Fruit fly (Drosophila melanogaster) whole organism, embryonic: Measurements from ENCODE around the gene CG8891.
A peak's percentile ranks its signal among the peaks of the same experiment; 100 is the strongest.

Experiments
- CG10565 ChIP-seq: fragments of 200-800 bp; sonication (Bioruptor generic); optimal IDR thresholded peaks from 3 replicates; lab custom pipeline; 2016; ENCODE audit warnings: missing biosample characterization, mild to moderate bottlenecking, missing genetic modification characterization
- CG11093 ChIP-seq: fragments of 200-800 bp; sonication (Bioruptor generic); IDR thresholded peaks from 3 replicates; pipeline ENCODE4 v1.3.6; 2022; ENCODE audit warnings: missing biosample characterization, missing genetic modification characterization
- CG13775 ChIP-seq: fragments of 200-800 bp; sonication (Bioruptor generic); optimal IDR thresholded peaks from 3 replicates; lab custom pipeline; 2017; ENCODE audit warnings: missing biosample characterization, mild to moderate bottlenecking, missing genetic modification characterization
- CG15011 ChIP-seq: fragments of 200-800 bp; sonication (Bioruptor generic); optimal IDR thresholded peaks from 3 replicates; lab custom pipeline; 2018; ENCODE audit warnings: missing biosample characterization, mild to moderate bottlenecking, missing genetic modification characterization
- CG1792 ChIP-seq: fragments of 200-800 bp; sonication (Bioruptor generic); optimal IDR thresholded peaks from 2 replicates; lab custom pipeline; 2016; ENCODE audit warnings: missing biosample characterization, missing genetic modification characterization
- CG18011 ChIP-seq: fragments of 200-800 bp; sonication (Bioruptor generic); optimal IDR thresholded peaks from 2 replicates; lab custom pipeline; 2017; ENCODE audit warnings: missing biosample characterization, missing genetic modification characterization, mild to moderate bottlenecking, moderate library complexity, missing genotype
- CG18476 ChIP-seq: fragments of 200-800 bp; sonication (Bioruptor generic); optimal IDR thresholded peaks from 2 replicates; lab custom pipeline; 2016; ENCODE audit warnings: missing biosample characterization, mild to moderate bottlenecking, missing genetic modification characterization
- CG2889 ChIP-seq: fragments of 200-800 bp; sonication (Bioruptor generic); IDR thresholded peaks from 3 replicates; pipeline ENCODE4 v1.3.6; 2022; ENCODE audit warnings: missing biosample characterization, missing genetic modification characterization
- CG32767 ChIP-seq: fragments of 200-800 bp; sonication (Bioruptor generic); IDR thresholded peaks from 2 replicates; pipeline ENCODE4 v1.3.6; 2022; ENCODE audit warnings: missing biosample characterization, missing genetic modification characterization
- CG43689 ChIP-seq: fragments of 200-800 bp; sonication (Bioruptor generic); IDR thresholded peaks from 2 replicates; pipeline ENCODE4 v1.3.6; 2022; ENCODE audit warnings: missing biosample characterization, missing genetic modification characterization
- CG6765 ChIP-seq: fragments of 200-800 bp; sonication (Bioruptor generic); optimal IDR thresholded peaks from 3 replicates; lab custom pipeline; 2017; ENCODE audit warnings: missing biosample characterization, mild to moderate bottlenecking, missing genetic modification characterization
- CG7372 ChIP-seq: fragments of 200-800 bp; sonication (Bioruptor generic); IDR thresholded peaks from 2 replicates; pipeline ENCODE4 v1.3.6; 2022; ENCODE audit warnings: missing biosample characterization, missing genetic modification characterization
- CG7556 ChIP-seq: fragments of 200-800 bp; sonication (Bioruptor generic); optimal IDR thresholded peaks from 2 replicates; lab custom pipeline; 2017; ENCODE audit warnings: missing biosample characterization, mild to moderate bottlenecking, missing genetic modification characterization
- Chrac-16 ChIP-seq: fragments of 200-800 bp; sonication (Bioruptor generic); optimal IDR thresholded peaks from 3 replicates; lab custom pipeline; 2016; ENCODE audit warnings: missing biosample characterization, missing genetic modification characterization
- Dp ChIP-seq: fragments of 200-800 bp; sonication (Bioruptor generic); optimal IDR thresholded peaks from 2 replicates; lab custom pipeline; 2018; ENCODE audit warnings: missing biosample characterization, mild to moderate bottlenecking, missing genetic modification characterization, moderate library complexity
- Ets65A ChIP-seq: fragments of 200-800 bp; sonication (Bioruptor generic); peaks from one replicate; lab custom pipeline; 2016; ENCODE audit warnings: missing biosample characterization, missing genetic modification characterization
- HLH3B ChIP-seq: fragments of 200-800 bp; sonication (Bioruptor generic); IDR thresholded peaks from 2 replicates; pipeline ENCODE4 v1.3.6; 2022; ENCODE audit warnings: missing biosample characterization, missing genetic modification characterization
- HLH4C ChIP-seq: fragments of 200-800 bp; sonication (Bioruptor generic); IDR thresholded peaks from 3 replicates; pipeline ENCODE4 v1.3.6; 2022; ENCODE audit warnings: missing biosample characterization, missing genetic modification characterization; ENCODE audit not compliant: partially characterized antibody
- Med ChIP-seq: fragments of 200-800 bp; sonication (Bioruptor generic); peaks from one replicate; lab custom pipeline; 2016; ENCODE audit warnings: missing biosample characterization, missing genetic modification characterization, mild to moderate bottlenecking, inconsistent platforms, moderate library complexity
- Nf-YC ChIP-seq: fragments of 200-800 bp; optimal IDR thresholded peaks from 3 replicates; lab custom pipeline; 2019; ENCODE audit warnings: missing biosample characterization, mild to moderate bottlenecking, missing genetic modification characterization, moderate library complexity
- Opbp ChIP-seq: fragments of 200-800 bp; sonication (Bioruptor generic); IDR thresholded peaks from 3 replicates; pipeline ENCODE4 v1.3.6; 2022; ENCODE audit warnings: missing biosample characterization, missing genetic modification characterization; ENCODE audit not compliant: partially characterized antibody
- Scr ChIP-seq: fragments of 200-800 bp; sonication (Bioruptor generic); IDR thresholded peaks from 2 replicates; pipeline ENCODE4 v1.3.6; 2022; ENCODE audit warnings: missing biosample characterization, missing genetic modification characterization; ENCODE audit not compliant: partially characterized antibody
- TFAM ChIP-seq: fragments of 200-800 bp; sonication (Bioruptor generic); optimal IDR thresholded peaks from 2 replicates; lab custom pipeline; 2017; ENCODE audit warnings: missing biosample characterization, missing genetic modification characterization, inconsistent platforms
- ara ChIP-seq: fragments of 200-800 bp; sonication (Bioruptor generic); IDR thresholded peaks from 2 replicates; pipeline ENCODE4 v1.3.6; 2022; ENCODE audit warnings: missing biosample characterization, missing genetic modification characterization
- ato ChIP-seq: fragments of 200-800 bp; sonication (Bioruptor generic); IDR thresholded peaks from 2 replicates; pipeline ENCODE4 v1.3.6; 2022; ENCODE audit warnings: missing biosample characterization, missing genetic modification characterization; ENCODE audit not compliant: partially characterized antibody
- bbx ChIP-seq: fragments of 200-800 bp; sonication (Bioruptor generic); IDR thresholded peaks from 2 replicates; pipeline ENCODE4 v1.3.6; 2022; ENCODE audit warnings: missing biosample characterization, missing genetic modification characterization; ENCODE audit not compliant: partially characterized antibody
- bowl ChIP-seq: fragments of 200-800 bp; sonication (Bioruptor generic); IDR thresholded peaks from 2 replicates; pipeline ENCODE4 v1.3.6; 2022; ENCODE audit warnings: missing biosample characterization, missing genetic modification characterization
- cad ChIP-seq: fragments of >200 bp; optimal IDR thresholded peaks from 2 replicates; lab custom pipeline; 2017; ENCODE audit warnings: missing biosample characterization, missing genetic modification characterization
- cato ChIP-seq: fragments of 200-800 bp; sonication (Bioruptor generic); optimal IDR thresholded peaks from 2 replicates; lab custom pipeline; 2016; ENCODE audit warnings: missing biosample characterization, missing genetic modification characterization, borderline replicate concordance
- cg ChIP-seq: fragments of 200-800 bp; sonication (Bioruptor generic); optimal IDR thresholded peaks from 3 replicates; lab custom pipeline; 2019; ENCODE audit warnings: missing biosample characterization, mild to moderate bottlenecking, missing genetic modification characterization, moderate library complexity
- chm ChIP-seq: fragments of 200-800 bp; sonication (Bioruptor generic); IDR thresholded peaks from 2 replicates; pipeline ENCODE4 v1.3.6; 2022; ENCODE audit warnings: missing biosample characterization, missing genetic modification characterization
- croc ChIP-seq: fragments of 200-800 bp; sonication (Bioruptor generic); conservative IDR thresholded peaks from 3 replicates; pipeline ENCODE4 v1.3.6; 2022; ENCODE audit warnings: missing biosample characterization, missing genetic modification characterization
- ems ChIP-seq: fragments of 200-800 bp; sonication (Bioruptor generic); optimal IDR thresholded peaks from 3 replicates; lab custom pipeline; 2016; ENCODE audit warnings: missing biosample characterization, missing genetic modification characterization
- fd96Cb ChIP-seq: fragments of 200-800 bp; sonication (Bioruptor generic); optimal IDR thresholded peaks from 2 replicates; lab custom pipeline; 2018; ENCODE audit warnings: missing biosample characterization, mild to moderate bottlenecking, missing genetic modification characterization, moderate library complexity
- fu2 ChIP-seq: fragments of 200-800 bp; sonication (Bioruptor generic); optimal IDR thresholded peaks from 2 replicates; lab custom pipeline; 2016; ENCODE audit warnings: missing biosample characterization, missing genetic modification characterization
- gcm ChIP-seq: fragments of 200-800 bp; sonication (Bioruptor generic); optimal IDR thresholded peaks from 2 replicates; lab custom pipeline; 2019; ENCODE audit warnings: missing biosample characterization, mild to moderate bottlenecking, missing genetic modification characterization, moderate library complexity
- gt ChIP-seq: fragments of 200-800 bp; sonication (Bioruptor generic); IDR thresholded peaks from 2 replicates; pipeline ENCODE4 v1.3.6; 2022; ENCODE audit warnings: missing biosample characterization, missing genetic modification characterization
- lbe ChIP-seq: fragments of 200-800 bp; sonication (Bioruptor generic); optimal IDR thresholded peaks from 2 replicates; lab custom pipeline; 2016; ENCODE audit warnings: missing biosample characterization, mild to moderate bottlenecking, missing genetic modification characterization
- lola ChIP-seq, 3 experiments: fragments of >200 bp in 2 of 3; fragments of 200-800 bp in 1 of 3; sonication (Bioruptor generic) in 1 of 3; optimal IDR thresholded peaks; 2 replicates each; lab custom pipeline; 2017 to 2019; ENCODE audit warnings: missing biosample characterization in 3 of 3, missing genetic modification characterization in 3 of 3, mild to moderate bottlenecking in 1 of 3, moderate library complexity in 1 of 3
- oc ChIP-seq: fragments of 200-800 bp; sonication (Bioruptor generic); optimal IDR thresholded peaks from 2 replicates; lab custom pipeline; 2018; ENCODE audit warnings: missing biosample characterization, mild to moderate bottlenecking, missing genetic modification characterization, moderate library complexity
- rib ChIP-seq: fragments of 200-800 bp; sonication (Bioruptor generic); IDR thresholded peaks from 2 replicates; pipeline ENCODE4 v1.3.6; 2022; ENCODE audit warnings: missing biosample characterization, missing genetic modification characterization
- row ChIP-seq: fragments of 200-800 bp; sonication (Bioruptor generic); IDR thresholded peaks from 3 replicates; pipeline ENCODE4 v1.3.6; 2022; ENCODE audit warnings: missing biosample characterization, missing genetic modification characterization
- shn ChIP-seq: fragments of 200-800 bp; sonication (Bioruptor generic); optimal IDR thresholded peaks from 3 replicates; lab custom pipeline; 2016; ENCODE audit warnings: missing biosample characterization, missing genetic modification characterization
- slp2 ChIP-seq: fragments of 200-800 bp; sonication (Bioruptor generic); optimal IDR thresholded peaks from 2 replicates; lab custom pipeline; 2016; ENCODE audit warnings: missing biosample characterization, missing genetic modification characterization
- tna ChIP-seq: fragments of 200-800 bp; sonication (Bioruptor generic); IDR thresholded peaks from 2 replicates; pipeline ENCODE4 v1.3.6; 2022; ENCODE audit warnings: missing biosample characterization, missing genetic modification characterization; ENCODE audit not compliant: partially characterized antibody
- trem ChIP-seq: fragments of 200-800 bp; optimal IDR thresholded peaks from 3 replicates; lab custom pipeline; 2019; ENCODE audit warnings: missing biosample characterization, mild to moderate bottlenecking, missing genetic modification characterization, moderate library complexity
- vfl ChIP-seq: fragments of 200-800 bp; sonication (Bioruptor generic); optimal IDR thresholded peaks from 2 replicates; lab custom pipeline; 2016; ENCODE audit warnings: missing biosample characterization, missing genetic modification characterization
- vnd ChIP-seq: fragments of 200-800 bp; sonication (Bioruptor generic); IDR thresholded peaks from 3 replicates; pipeline ENCODE4 v1.3.6; 2022; ENCODE audit warnings: missing biosample characterization, missing genetic modification characterization; ENCODE audit not compliant: partially characterized antibody
- vvl ChIP-seq: fragments of 200-800 bp; sonication (Bioruptor generic); IDR thresholded peaks from 2 replicates; pipeline ENCODE4 v1.3.6; 2022; ENCODE audit warnings: missing biosample characterization, missing genetic modification characterization
- zfh2 ChIP-seq: fragments of 200-800 bp; sonication (Bioruptor generic); optimal IDR thresholded peaks from 2 replicates; lab custom pipeline; 2016; ENCODE audit warnings: missing biosample characterization, missing genetic modification characterization

The CG8891 gene

DNA sequence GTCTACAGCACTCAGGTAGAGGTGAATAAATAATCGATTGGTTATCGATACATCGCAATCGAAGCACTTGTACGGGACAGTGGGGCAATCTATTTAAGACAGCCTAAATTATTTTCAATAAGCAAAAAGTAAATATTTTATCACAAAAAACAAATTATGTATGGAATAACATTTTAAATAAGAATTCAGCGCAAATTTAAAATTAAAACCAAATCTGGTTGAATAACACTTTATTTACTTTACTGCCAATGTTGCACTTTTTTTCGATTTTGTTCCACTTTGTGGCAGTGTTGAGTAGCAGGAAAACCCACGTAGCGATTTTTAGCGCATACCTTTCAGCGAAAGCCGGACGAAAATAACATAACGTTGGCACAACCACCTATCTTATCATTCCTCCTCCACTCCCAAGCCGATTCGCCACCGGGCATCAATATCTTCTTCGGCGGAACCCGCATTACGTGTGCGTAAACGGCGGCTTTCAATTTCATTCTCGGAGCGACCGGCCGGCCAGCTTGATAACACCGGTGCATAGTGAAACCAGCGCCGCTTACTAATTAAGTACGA, 2.1 kb downstream of the CG8891 start, which contains the start of the genes Gmd and CG3792 (continued):
- TF ChIP-seq CG11093 (GFP tag; lab: Robert Waterston, UW), result peak; percentile 94
- peak; percentile 95 for TF ChIP-seq HLH3B (GFP tag; lab: Robert Waterston, UW)
- TF ChIP-seq fd96Cb, result peak; percentile 91
- peak; percentile 96 for TF ChIP-seq CG13775 (GFP tag; lab: Kevin White, UChicago)
- peak; percentile 92 for TF ChIP-seq CG2889
- TF ChIP-seq HLH4C (GFP tag; lab: Robert Waterston, UW), result peak; percentile 84
- peak; percentile 88 for TF ChIP-seq vnd
- TF ChIP-seq CG43689 (GFP tag; lab: Robert Waterston, UW), result peak; percentile 87
- TF ChIP-seq bbx (GFP tag; lab: Robert Waterston, UW), result peak; percentile 81
- no peak for TF ChIP-seq cad (GFP tag; lab: Kevin White, UChicago)
- peak; percentile 96 for TF ChIP-seq CG7556 (GFP tag; lab: Kevin White, UChicago)
- TF ChIP-seq lola (GFP tag; optimal IDR thresholded peaks at IDR 0.05; lab: Kevin White, UChicago), result peak in 1 of 3 experiments; percentile 97
- peak; percentile 96 for TF ChIP-seq rib
- peak; percentile 90 for TF ChIP-seq CG6765 (GFP tag; lab: Kevin White, UChicago)
- peak; percentile 91 for TF ChIP-seq ems (GFP tag; lab: Kevin White, UChicago)
- TF ChIP-seq shn (GFP tag; lab: Kevin White, UChicago), result peak; percentile 92
- peak; percentile 87 for TF ChIP-seq gt
- peak; percentile 69 for TF ChIP-seq TFAM
- peak; percentile 91 for TF ChIP-seq cato
- TF ChIP-seq row, result peak; percentile 99
- peak; percentile 93 for TF ChIP-seq CG18476
- TF ChIP-seq ara, result peak; percentile 94
- TF ChIP-seq cg (GFP tag; lab: Kevin White, UChicago), result no peak
- peak; percentile 91 for TF ChIP-seq Chrac-16
- TF ChIP-seq oc (tag; lab: Kevin White, UChicago), result peak; percentile 92
- TF ChIP-seq trem, result peak; percentile 94
- TF ChIP-seq Nf-YC (tag; lab: Kevin White, UChicago), result peak; percentile 90
- peak; percentile 94 for TF ChIP-seq croc (GFP tag; lab: Robert Waterston, UW)
- TF ChIP-seq CG7372 (GFP tag; lab: Robert Waterston, UW), result peak; percentile 96
- peak; percentile 89 for TF ChIP-seq bowl (GFP tag; lab: Robert Waterston, UW)
- TF ChIP-seq CG32767, result peak; percentile 95
- TF ChIP-seq CG1792, result peak; percentile 82
- TF ChIP-seq ato (GFP tag; lab: Robert Waterston, UW), result peak; percentile 54; the same call in 1 of the 2 replicates
- peak; percentile 53; the same call in 2 of the 3 replicates for TF ChIP-seq Opbp (GFP tag; lab: Robert Waterston, UW)
- peak; percentile 88 for TF ChIP-seq fu2 (GFP tag; lab: Kevin White, UChicago)
- TF ChIP-seq gcm, result peak; percentile 81
- peak; percentile 67 for TF ChIP-seq tna (GFP tag; lab: Robert Waterston, UW)
- peak; percentile 99 for TF ChIP-seq Ets65A (GFP tag; lab: Kevin White, UChicago)
- TF ChIP-seq zfh2, result peak; percentile 89
- peak; percentile 91 for TF ChIP-seq lbe
- peak; percentile 82 for TF ChIP-seq Scr (GFP tag; lab: Robert Waterston, UW)
- TF ChIP-seq Med (GFP tag; lab: Kevin White, UChicago), result peak; percentile 98
- no peak for TF ChIP-seq CG15011 (GFP tag; lab: Kevin White, UChicago)
- TF ChIP-seq vfl (GFP tag; lab: Kevin White, UChicago), result peak; percentile 93
- peak; percentile 98 for TF ChIP-seq vvl
- peak; percentile 94 for TF ChIP-seq slp2 (GFP tag; lab: Kevin White, UChicago)
- peak; percentile 86 for TF ChIP-seq CG10565 (GFP tag; lab: Kevin White, UChicago)
- peak; percentile 22 for TF ChIP-seq Dp (GFP tag; lab: Kevin White, UChicago)
- TF ChIP-seq chm, result peak; percentile 91
- TF ChIP-seq CG18011 (GFP tag; lab: Kevin White, UChicago), result peak; percentile 84
